Worm (Caenorhabditis elegans): Measurements from ENCODE around the gene col-109.

The col-109 gene

ce11 chrIV:1824065-1824531 lies 4.0 kb upstream of the col-109 start, which contains the start of gene cmk-1 (continued):
- no peak for TF ChIP-seq ceh-2 (tag; optimal IDR thresholded peaks at IDR 0.05)
- TF ChIP-seq madf-2 (tag; optimal IDR thresholded peaks at IDR 0.05) = no peak
- TF ChIP-seq fax-1 (tag; optimal IDR thresholded peaks at IDR 0.05) = no peak
- TF ChIP-seq fkh-10 (GFP tag; optimal IDR thresholded peaks at IDR 0.05) = peak; percentile 46
- no peak for TF ChIP-seq ets-4 (tag; optimal IDR thresholded peaks at IDR 0.05)
- no peak for TF ChIP-seq unc-86 (tag; optimal IDR thresholded peaks at IDR 0.05)
- no peak for TF ChIP-seq hlh-8 (tag; optimal IDR thresholded peaks at IDR 0.05)
- TF ChIP-seq lim-6 (tag; optimal IDR thresholded peaks at IDR 0.05) = peak; percentile 53
- no peak for TF ChIP-seq ahr-1 (tag; optimal IDR thresholded peaks at IDR 0.05)
- no peak for TF ChIP-seq pax-1 (tag; optimal IDR thresholded peaks at IDR 0.05)
- no peak for TF ChIP-seq ceh-24 (tag; optimal IDR thresholded peaks at IDR 0.05)
- TF ChIP-seq zip-5 (tag; optimal IDR thresholded peaks at IDR 0.05) = no peak
- TF ChIP-seq K02D7.2 (tag; optimal IDR thresholded peaks at IDR 0.05) = no peak
- TF ChIP-seq elt-2 (tag; optimal IDR thresholded peaks at IDR 0.05) = no peak
- peak; percentile 54 for TF ChIP-seq syd-9 (tag; optimal IDR thresholded peaks at IDR 0.05)
- no peak for TF ChIP-seq gmeb-2 (tag; optimal IDR thresholded peaks at IDR 0.05)

- no peak for TF ChIP-seq ceh-22 (tag; optimal IDR thresholded peaks at IDR 0.05)
- TF ChIP-seq hlh-13 (GFP tag; optimal IDR thresholded peaks at IDR 0.05) = no peak
- TF ChIP-seq sox-2 (GFP tag; IDR thresholded peaks at IDR 0.05) = no peak
- TF ChIP-seq madf-2 (tag; optimal IDR thresholded peaks at IDR 0.05) = no peak
- TF ChIP-seq sox-4 (tag; optimal IDR thresholded peaks at IDR 0.05) = no peak
- TF ChIP-seq lin-11 (tag; optimal IDR thresholded peaks at IDR 0.05) = no peak
- no peak for TF ChIP-seq ref-2 (tag; optimal IDR thresholded peaks at IDR 0.05)
- no peak for TF ChIP-seq sdc-2 (tag; optimal IDR thresholded peaks at IDR 0.05)
- TF ChIP-seq pha-2 (tag; optimal IDR thresholded peaks at IDR 0.05) = no peak
These were observed 1.5 kb upstream of the col-109 start, which contains the start of gene Y38C1BA.4 for ce11 chrIV:1821550-1821949. TSS of gene Y38C1BA.4 (plus strand) at chrIV:1821850.

ce11 chrIV:1818467-1819076 lies 1.5 kb downstream of the col-109 start:
- no peak for TF ChIP-seq ztf-16 (tag; optimal IDR thresholded peaks at IDR 0.05)
- TF ChIP-seq fkh-10 (GFP tag; optimal IDR thresholded peaks at IDR 0.05) = no peak
- TF ChIP-seq lin-11 (tag; optimal IDR thresholded peaks at IDR 0.05) = no peak
- no peak for TF ChIP-seq tbx-7 (tag; optimal IDR thresholded peaks at IDR 0.05)
- no peak for TF ChIP-seq ceh-19 (GFP tag; optimal IDR thresholded peaks at IDR 0.05)
- no peak for TF ChIP-seq fax-1 (tag; optimal IDR thresholded peaks at IDR 0.05)
- no peak for TF ChIP-seq ceh-48 (tag; optimal IDR thresholded peaks at IDR 0.05)
- TF ChIP-seq pha-2 (tag; optimal IDR thresholded peaks at IDR 0.05) = no peak
- no peak for TF ChIP-seq ceh-24 (tag; optimal IDR thresholded peaks at IDR 0.05)

ce11 chrIV:1816238-1816637 lies 3.8 kb downstream of the col-109 start:
- no peak for TF ChIP-seq ceh-2 (tag; optimal IDR thresholded peaks at IDR 0.05)
- no peak for TF ChIP-seq unc-3 (GFP tag; conservative IDR thresholded peaks at IDR 0.05)
- no peak for TF ChIP-seq unc-3 (tag; optimal IDR thresholded peaks at IDR 0.05)
- TF ChIP-seq rnt-1 (tag; optimal IDR thresholded peaks at IDR 0.05) = no peak
- no peak for TF ChIP-seq ahr-1 (tag; optimal IDR thresholded peaks at IDR 0.05)
- TF ChIP-seq nfya-1 (tag; optimal IDR thresholded peaks at IDR 0.05) = no peak
- TF ChIP-seq dve-1 (tag; optimal IDR thresholded peaks at IDR 0.05) = no peak
- no peak for TF ChIP-seq fkh-6 (tag; optimal IDR thresholded peaks at IDR 0.05)
- TF ChIP-seq C08G9.2 (tag; optimal IDR thresholded peaks at IDR 0.05) = no peak
- no peak for TF ChIP-seq lim-6 (tag; optimal IDR thresholded peaks at IDR 0.05)
- no peak for TF ChIP-seq fax-1 (tag; optimal IDR thresholded peaks at IDR 0.05)
- no peak for TF ChIP-seq ceh-30 (tag; optimal IDR thresholded peaks at IDR 0.05)
- TF ChIP-seq hlh-6 (tag; optimal IDR thresholded peaks at IDR 0.05) = no peak
- TF ChIP-seq unc-42 (tag; optimal IDR thresholded peaks at IDR 0.05) = peak; percentile 73
- TF ChIP-seq ceh-31 (tag; optimal IDR thresholded peaks at IDR 0.05) = peak; percentile 11
- TF ChIP-seq hlh-30 (tag; optimal IDR thresholded peaks at IDR 0.05; ENCODE audit: insufficient read depth) = no peak
- TF ChIP-seq elt-4 (tag; optimal IDR thresholded peaks at IDR 0.05) = no peak
- TF ChIP-seq sox-4 (tag; optimal IDR thresholded peaks at IDR 0.05) = no peak
- TF ChIP-seq tbx-2 (tag; optimal IDR thresholded peaks at IDR 0.05) = no peak

Data from whole organism, late embryonic.